Worm (Caenorhabditis elegans) whole organism, L4/young adult: Measurements from ENCODE around the gene lcmt-1.

Experiments used
- W03F9.2 ChIP-seq: fragments of 150-350 bp; optimal IDR thresholded peaks from 2 replicates; lab custom pipeline; 2014; ENCODE audit warnings: missing biosample characterization, missing genetic modification characterization
- dao-5 ChIP-seq: sonication (generic microtip); optimal IDR thresholded peaks from 2 replicates; lab custom pipeline; 2016; ENCODE audit warnings: missing genotype, missing genetic modification characterization, moderate library complexity, missing compliant biosample characterization
- him-1 ChIP-seq: sonication (generic microtip); optimal IDR thresholded peaks from 2 replicates; lab custom pipeline; 2016; ENCODE audit warnings: missing genotype, missing genetic modification reagents, missing genetic modification characterization, missing compliant biosample characterization

The lcmt-1 gene

DNA sequence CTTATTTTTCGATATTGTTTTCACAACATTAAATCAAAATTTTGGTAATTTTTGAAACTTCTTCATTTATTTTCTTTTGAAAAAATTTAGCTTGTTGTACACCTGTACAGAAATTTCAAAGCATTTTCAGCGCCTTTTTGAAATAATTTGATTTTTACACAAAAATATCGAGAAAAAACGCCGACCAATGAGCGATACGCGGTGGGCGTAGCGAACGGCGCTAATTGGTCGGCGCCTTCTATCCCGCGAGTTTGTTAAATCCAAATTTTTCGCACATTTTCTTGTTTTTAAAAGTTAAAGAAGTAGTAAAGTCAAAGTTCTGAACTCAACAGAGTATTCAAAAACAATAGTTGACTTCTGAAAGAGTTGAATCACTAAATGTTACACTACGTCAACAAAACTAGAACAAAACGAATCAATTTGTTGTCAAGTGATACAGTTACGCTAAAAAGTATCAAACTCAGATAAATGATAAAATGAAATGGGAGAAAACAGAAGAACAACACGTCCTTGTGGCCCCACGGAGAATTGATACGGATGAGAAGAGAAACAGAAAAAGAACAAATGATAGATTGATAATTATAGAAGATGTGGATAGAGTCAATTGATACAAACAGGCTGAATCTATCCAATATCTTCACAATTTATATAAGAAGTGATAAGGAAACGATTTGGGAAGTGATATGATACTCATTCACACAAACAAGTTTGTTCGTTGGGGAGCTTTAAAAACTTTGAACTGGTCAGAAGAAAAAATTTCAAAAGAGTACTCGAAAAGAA lies 14.8 kb upstream of the lcmt-1 start:
- TF ChIP-seq him-1 (tag; lab: Kevin White, UChicago) (no peak), dao-5 (tag; lab: Kevin White, UChicago) (no peak), W03F9.2 (no peak)

DNA sequence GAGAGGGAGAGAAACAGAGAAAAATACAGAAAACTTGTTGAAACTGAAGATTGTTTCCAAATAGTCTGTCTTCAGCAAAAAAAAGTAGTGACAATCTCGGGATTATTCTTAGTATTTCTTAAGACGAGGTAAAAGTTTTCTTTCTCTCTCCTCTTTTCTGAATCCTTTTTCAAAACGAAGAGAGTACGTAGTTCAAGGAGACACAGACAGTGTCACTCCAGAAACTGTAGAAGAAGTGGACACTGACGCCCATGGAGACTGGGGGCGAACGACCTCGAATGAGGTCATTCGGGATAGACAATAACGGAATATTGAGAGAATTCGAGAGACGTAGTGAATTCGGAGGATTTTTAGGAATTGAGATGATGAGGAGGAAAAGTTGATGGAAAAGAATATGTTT lies 12.3 kb upstream of the lcmt-1 start, which contains the start of gene gly-6:
Gene gly-6, minus strand, starts transcription at position 245 of the 400 bp plus-strand sequence.
- TF ChIP-seq dao-5 (tag; lab: Kevin White, UChicago) (no peak), him-1 (tag; lab: Kevin White, UChicago) (no peak), W03F9.2 (no peak)

DNA sequence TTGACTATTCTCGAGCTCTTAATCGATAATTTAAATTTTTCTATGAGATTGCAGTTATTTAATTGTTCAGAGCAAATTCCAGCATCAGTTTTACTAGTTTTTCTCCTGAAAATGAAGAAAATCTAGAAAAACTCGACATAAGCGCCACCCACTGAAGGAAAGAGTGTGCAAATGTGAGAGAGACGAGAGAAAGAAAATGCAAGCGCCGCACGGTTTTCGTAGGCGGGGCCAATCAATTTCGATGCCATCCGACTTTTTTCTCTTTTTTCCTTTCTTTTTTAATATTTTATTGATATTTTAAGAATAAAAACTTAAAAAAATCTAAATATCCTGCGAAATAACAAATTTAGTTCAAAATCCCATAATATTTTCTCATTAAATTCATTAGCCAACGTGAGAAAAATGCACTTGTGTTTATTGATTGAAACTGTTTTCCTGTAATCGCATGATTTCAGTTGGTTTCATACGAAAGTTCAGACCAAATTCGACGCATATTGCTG lies 10.7 kb upstream of the lcmt-1 start, which contains the start of gene cdk-12:
Gene cdk-12, plus strand, starts transcription at position 450 of the 500 bp plus-strand sequence.
- TF ChIP-seq W03F9.2, result peak; percentile 67
- no peak for TF ChIP-seq dao-5 (tag; lab: Kevin White, UChicago)

DNA sequence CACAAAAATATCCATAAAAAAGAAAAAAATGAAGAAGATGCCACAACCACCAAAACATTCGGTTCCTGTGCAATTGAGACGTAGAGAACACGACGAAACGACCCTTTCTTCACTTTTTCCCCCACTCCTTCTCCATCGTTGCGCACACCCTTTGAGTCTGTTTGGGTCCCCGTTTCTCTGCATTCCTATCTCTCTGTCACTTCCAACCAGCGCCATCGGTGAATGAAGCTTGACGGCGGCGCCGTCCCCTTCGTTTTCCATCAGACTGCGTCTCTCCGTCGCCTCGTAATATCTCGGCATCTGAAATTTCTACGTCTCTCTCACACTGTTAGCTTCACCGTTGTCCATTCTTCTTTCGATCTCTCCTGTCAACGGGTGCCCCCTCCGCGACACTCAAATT lies 7.6 kb upstream of the lcmt-1 start:
- TF ChIP-seq him-1 (tag; lab: Kevin White, UChicago) (no peak), W03F9.2 (peak; percentile 27)

DNA sequence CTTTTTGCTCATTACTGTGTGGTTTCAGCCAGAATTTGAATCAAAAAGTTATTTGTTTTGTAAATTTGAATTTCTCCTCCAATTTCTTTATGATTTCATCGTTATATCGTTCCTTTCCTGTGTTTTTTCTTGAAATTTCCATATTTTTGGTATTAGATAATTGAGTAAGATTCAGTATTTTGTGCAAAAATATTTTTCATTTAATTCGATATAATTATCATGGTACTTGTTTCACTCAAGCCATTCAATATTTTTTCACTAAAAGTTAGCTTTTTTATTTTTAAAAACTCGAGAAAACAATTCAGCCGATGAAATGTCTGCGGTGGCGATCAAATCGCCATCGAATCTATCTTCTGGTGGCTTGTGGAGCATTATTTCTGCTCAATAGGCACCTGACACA lies 1.8 kb downstream of the lcmt-1 start, which contains the start of gene hse-5:
Gene hse-5, plus strand, starts transcription at position 301 of the 400 bp plus-strand sequence.
- TF ChIP-seq dao-5 (tag; lab: Kevin White, UChicago), result no peak
- TF ChIP-seq W03F9.2, result no peak
- no peak for TF ChIP-seq him-1 (tag; lab: Kevin White, UChicago)

DNA sequence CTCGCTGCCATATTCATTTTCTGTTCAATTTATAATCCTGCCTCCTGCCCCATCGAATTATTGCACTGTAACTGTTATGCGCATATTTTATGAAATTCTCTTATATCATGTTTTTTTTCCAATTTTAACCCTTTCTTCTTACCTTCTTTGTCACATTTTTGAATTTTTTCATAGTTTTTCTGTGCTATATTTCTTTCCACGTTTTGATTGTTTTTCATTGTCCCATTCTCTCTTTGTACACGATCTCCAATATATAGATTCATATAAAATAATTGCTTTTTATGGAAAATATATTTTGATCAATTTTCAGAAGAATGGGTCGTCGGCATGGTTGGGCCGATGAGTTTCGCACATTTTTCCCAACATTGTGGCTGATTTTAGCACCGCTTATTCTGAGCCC lies 6.6 kb downstream of the lcmt-1 start, which contains the start of gene B0285.6:
Gene B0285.6, plus strand, starts transcription at position 301 of the 400 bp plus-strand sequence.
- TF ChIP-seq him-1 (tag; lab: Kevin White, UChicago), result no peak
- no peak for TF ChIP-seq dao-5 (tag; lab: Kevin White, UChicago)
- no peak for TF ChIP-seq W03F9.2

DNA sequence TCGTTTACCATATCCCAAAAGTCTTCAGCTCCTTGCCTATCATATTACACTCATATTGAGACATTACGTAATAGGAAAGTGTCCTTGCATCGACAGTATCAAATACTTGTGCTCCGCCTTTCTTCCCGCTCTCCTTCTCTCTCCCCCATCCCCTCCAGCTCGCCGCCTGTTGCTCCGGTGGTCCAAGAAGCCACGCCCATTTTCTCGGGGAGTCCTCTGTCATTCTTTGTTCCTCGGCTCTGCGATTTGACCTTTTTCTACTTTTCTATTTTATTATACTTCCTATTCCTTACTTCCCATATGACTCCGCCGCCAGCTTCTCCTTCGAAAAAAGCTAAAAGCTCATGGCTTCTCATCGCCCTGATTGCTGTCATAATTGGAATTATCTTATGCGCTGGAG lies 13.1 kb downstream of the lcmt-1 start, which contains the start of gene mnp-1:
Gene mnp-1, plus strand, starts transcription at position 211 of the 400 bp plus-strand sequence.
- no peak for TF ChIP-seq dao-5 (tag; lab: Kevin White, UChicago)
- no peak for TF ChIP-seq W03F9.2
- no peak for TF ChIP-seq him-1 (tag; lab: Kevin White, UChicago)

DNA sequence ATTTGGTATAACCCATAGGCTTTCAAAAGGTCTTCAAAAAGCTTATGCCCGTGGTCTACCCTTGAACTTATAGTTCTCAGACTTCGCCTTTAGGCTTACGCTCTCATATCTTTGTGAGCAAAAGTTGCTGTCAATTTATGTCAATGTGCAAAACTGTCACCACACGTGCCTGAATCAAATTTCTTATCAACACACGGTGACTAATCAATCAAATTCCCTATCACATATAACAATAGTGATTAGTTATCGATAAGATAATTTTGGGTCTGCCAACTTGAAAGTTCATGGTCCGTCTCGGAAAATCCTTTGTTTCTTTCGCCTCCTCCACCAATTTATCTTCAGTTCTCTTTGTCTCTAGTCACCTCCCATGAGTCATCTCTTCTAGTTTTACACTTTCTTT lies 14.2 kb downstream of the lcmt-1 start:
- TF ChIP-seq W03F9.2, result no peak
- no peak for TF ChIP-seq dao-5 (tag; lab: Kevin White, UChicago)
- TF ChIP-seq him-1 (tag; lab: Kevin White, UChicago), result no peak

DNA sequence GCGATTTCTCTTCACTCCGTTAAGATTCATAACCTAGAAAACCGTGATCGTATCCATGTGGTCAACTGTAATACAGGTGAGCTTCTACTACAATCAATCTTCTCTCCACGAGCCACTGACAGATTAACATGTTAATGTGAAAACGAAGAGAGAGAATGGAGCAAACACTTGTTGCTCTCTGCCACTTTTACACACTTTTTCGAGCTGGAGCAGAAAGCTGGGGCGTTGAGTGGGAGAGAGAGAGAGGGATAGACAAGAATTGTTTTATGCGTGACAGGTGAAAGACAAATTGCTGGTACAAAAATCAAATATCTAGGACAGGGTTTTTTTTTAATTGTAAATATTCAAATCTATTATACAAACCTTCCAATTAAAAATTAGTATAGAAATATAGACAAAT lies 15.1 kb downstream of the lcmt-1 start:
- TF ChIP-seq him-1 (tag; lab: Kevin White, UChicago) (no peak), W03F9.2 (no peak), dao-5 (tag; lab: Kevin White, UChicago) (no peak)

DNA sequence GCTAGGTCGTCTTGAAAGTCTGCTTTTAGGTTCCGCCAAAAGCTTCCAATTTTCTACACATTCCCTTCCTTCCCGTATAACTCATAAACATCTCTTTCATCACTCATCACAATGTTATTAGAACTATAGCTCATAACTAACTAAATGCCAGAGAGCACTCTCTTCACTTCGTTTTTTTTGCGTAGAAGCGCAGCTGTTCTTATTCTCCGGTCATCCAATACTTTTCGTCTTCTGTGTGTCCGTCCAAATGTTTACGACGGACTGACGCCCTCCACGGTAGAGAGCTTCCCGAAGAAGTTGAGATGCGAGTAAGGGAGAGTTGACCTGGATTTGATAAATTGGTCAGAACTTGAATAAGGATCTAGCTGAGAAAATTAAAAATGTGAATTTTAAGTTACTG lies 16.0 kb downstream of the lcmt-1 start:
- TF ChIP-seq him-1 (tag; lab: Kevin White, UChicago) (no peak), dao-5 (tag; lab: Kevin White, UChicago) (no peak), W03F9.2 (no peak)

DNA sequence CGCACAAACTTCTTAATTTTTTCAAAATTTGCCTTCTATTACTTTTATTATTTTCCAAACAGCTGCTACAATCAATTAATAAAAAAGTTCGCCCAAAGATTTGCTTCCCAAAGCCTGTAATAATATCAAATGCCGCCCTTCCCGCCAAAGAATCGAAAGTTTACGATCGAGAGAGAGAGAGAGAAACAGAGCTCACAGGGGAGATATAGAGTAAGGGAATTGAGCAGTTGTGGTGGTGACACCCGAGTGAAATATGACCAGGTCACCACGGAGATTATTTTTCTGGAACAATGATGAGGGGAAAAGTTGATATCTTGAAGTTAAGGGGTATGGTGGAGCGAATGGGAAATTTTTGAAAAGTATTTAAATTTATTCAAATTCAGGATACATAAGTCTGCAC lies 16.7 kb downstream of the lcmt-1 start:
- TF ChIP-seq him-1 (tag; lab: Kevin White, UChicago), result no peak
- TF ChIP-seq W03F9.2, result no peak
- no peak for TF ChIP-seq dao-5 (tag; lab: Kevin White, UChicago)

DNA sequence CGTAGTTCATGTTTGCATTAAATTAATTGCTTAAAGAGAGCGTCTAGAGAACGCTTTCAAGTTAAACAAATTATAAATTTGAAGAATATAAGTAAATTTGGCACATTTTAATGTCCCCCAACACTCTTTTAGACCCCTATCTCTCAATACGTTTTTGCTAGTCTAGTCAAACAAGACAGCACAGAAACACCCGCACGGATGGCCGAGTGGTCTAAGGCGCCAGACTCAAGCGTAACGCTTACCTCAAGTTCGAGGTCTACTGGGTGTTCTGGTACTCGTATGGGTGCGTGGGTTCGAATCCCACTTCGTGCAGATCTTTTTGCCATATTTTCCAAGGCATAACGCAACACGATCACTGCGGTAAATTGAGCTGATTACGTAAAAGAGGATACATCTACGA lies 19.1 kb downstream of the lcmt-1 start:
- no peak for TF ChIP-seq dao-5 (tag; lab: Kevin White, UChicago)
- no peak for TF ChIP-seq him-1 (tag; lab: Kevin White, UChicago)
- no peak for TF ChIP-seq W03F9.2

DNA sequence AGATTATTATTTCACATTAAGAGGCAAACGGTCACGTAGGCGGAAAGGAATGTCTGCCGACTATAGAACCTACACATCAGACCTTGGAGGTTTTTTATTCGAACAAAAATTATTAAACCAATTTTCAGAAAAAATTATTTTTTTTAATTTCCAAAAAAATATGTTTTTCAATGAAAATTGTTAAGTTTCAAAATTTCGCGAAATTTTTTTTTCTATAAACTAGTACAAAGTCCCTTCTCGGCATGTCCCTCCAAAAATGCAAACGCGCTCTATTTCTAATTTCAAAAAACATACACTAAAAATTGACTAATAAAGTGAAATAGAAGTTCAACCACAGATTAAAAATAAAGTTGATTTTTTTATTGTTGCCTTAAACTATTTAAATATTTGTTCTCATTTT lies 21.7 kb downstream of the lcmt-1 start, which contains the start of gene ckb-1:
Gene ckb-1, plus strand, starts transcription at position 301 of the 400 bp plus-strand sequence.
- TF ChIP-seq him-1 (tag; lab: Kevin White, UChicago), result no peak
- TF ChIP-seq W03F9.2, result no peak
- TF ChIP-seq dao-5 (tag; lab: Kevin White, UChicago), result no peak

DNA sequence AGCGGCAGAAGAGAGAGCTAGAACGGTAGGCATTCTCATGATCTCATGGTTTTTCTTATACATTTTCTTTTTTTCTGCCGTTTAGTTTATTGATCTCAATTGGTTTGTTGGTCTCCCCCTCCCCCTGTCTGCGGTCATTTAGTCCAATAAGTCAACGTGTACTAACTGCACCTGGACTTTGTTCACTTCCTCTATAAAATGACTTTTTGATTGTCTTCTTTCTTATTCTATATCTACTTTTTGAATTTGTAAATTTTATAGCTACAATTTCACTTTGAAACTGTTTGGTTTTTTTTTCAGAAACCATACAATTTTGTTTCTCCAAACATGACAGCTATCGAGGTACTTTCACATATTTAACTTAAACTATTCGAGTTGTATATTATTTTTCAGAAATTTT lies 24.4 kb downstream of the lcmt-1 start, which contains the start of gene ckb-2:
Gene ckb-2, plus strand, starts transcription at position 301 of the 400 bp plus-strand sequence.
- no peak for TF ChIP-seq him-1 (tag; lab: Kevin White, UChicago)
- TF ChIP-seq W03F9.2, result no peak
- TF ChIP-seq dao-5 (tag; lab: Kevin White, UChicago), result no peak
